Worm (Caenorhabditis elegans) whole organism, L1 larva: ENCODE measurements around the gene Y51H4A.936.

ENCODE experiments used
- fos-1 ChIP-seq: fragments of 150-350 bp; optimal IDR thresholded peaks from 2 replicates; lab custom pipeline; 2014; ENCODE audit warnings: missing biosample characterization, missing genetic modification characterization
- pax-3 ChIP-seq: fragments of 200-800 bp; sonication (Bioruptor generic); optimal IDR thresholded peaks from 2 replicates; lab custom pipeline; 2018; ENCODE audit warnings: mild to moderate bottlenecking, missing genetic modification characterization, moderate library complexity, missing compliant biosample characterization
- zag-1 ChIP-seq: fragments of 150-350 bp; optimal IDR thresholded peaks from 2 replicates; lab custom pipeline; 2014; ENCODE audit warnings: missing biosample characterization, missing genetic modification characterization
- ztf-11 ChIP-seq, 2 experiments: sonication (generic microtip); optimal IDR thresholded peaks; 2 replicates each; lab custom pipeline; 2016 to 2017; ENCODE audit warnings: missing genetic modification characterization in 2 of 2, missing biosample characterization in 1 of 2, missing compliant biosample characterization in 1 of 2
- ztf-4 ChIP-seq: fragments of 150-350 bp; optimal IDR thresholded peaks from 2 replicates; lab custom pipeline; 2014; ENCODE audit warnings: missing biosample characterization, missing genetic modification characterization

- TF ChIP-seq ztf-4 (tag; lab: Kevin White, UChicago) (no peak), fos-1 (no peak), zag-1 (no peak), pax-3 (no peak), ztf-11 (tag; optimal IDR thresholded peaks at IDR 0.05; lab: Kevin White, UChicago) (no peak)
Measured at ce11 chrIV:16601599-16601998, 27.6 kb upstream of the Y51H4A.936 start.
